Fruit fly (Drosophila melanogaster): ENCODE measurements around the gene RhoGDI.

The RhoGDI gene

DNA sequence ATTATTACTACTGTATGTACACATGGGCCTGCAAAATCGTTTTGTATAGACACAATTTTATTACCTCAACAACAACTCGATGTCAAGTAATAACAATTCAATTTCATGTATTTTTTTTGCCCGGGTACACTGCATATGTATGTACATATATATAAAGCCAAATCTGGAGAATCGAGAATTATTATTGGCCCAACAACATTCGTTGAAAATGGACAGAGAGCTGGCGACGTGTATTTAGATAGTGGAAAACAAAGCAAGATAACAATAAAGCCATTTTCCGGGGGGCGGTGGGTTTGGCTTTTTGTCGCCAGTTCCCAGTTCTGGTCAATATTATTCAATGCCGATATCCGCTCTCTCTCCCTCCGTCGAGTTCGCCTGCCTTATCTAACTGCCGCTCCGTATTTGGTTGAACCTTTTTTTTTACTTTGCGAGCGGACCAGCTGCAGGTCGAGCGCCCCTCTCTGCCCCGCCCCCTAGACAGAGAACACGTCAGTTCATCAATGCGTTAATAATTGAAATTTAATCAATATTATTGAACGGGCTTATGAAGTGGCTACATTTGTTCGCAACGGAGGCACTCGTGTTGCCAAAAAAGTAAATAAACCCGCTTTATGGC lies 1.3 kb downstream of the RhoGDI start:
- no peak for TF ChIP-seq OdsH (GFP tag; optimal IDR thresholded peaks at IDR 0.05)
- TF ChIP-seq jim (GFP tag; optimal IDR thresholded peaks at IDR 0.05), result peak; percentile 95
- TF ChIP-seq foxo (GFP tag; optimal IDR thresholded peaks at IDR 0.05), result peak in 1 of 2 experiments; percentile 0
- peak; percentile 46 for TF ChIP-seq fru (GFP tag; optimal IDR thresholded peaks at IDR 0.05)
- peak; percentile 50 for TF ChIP-seq h (GFP tag; optimal IDR thresholded peaks at IDR 0.05)
- peak; percentile 31 for TF ChIP-seq Dif (GFP tag; optimal IDR thresholded peaks at IDR 0.05; ENCODE audit: partially characterized antibody)
- TF ChIP-seq woc (GFP tag; optimal IDR thresholded peaks at IDR 0.05), result no peak

DNA sequence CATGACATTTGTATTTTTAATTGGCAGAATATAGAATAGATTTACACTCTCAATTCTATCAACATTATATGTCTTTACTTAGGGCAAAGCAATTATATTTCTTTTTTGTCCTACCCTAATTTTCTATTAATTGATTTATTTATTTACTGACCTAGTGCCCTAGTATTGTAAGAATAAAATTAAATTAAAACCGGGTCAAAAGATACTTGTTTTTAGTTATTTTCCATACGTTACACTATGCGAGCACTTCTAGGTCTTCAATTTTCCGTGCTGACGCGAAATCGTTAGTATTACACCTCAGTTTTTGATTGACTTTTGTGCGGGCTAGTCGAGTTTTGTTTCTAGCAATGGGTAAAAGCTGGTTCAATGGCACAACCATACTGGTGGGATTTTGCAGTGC lies 2.8 kb downstream of the RhoGDI start, which contains the start of gene CG46462:
TSS of gene CG46462 (plus strand) at position 301 of the 400 bp plus-strand sequence.
- TF ChIP-seq CG32264 (GFP tag; optimal IDR thresholded peaks at IDR 0.05) (no peak), Dfd (GFP tag; optimal IDR thresholded peaks at IDR 0.05) (no peak), ey (GFP tag; optimal IDR thresholded peaks at IDR 0.05) (no peak), br (GFP tag; optimal IDR thresholded peaks at IDR 0.05) (no peak), Jra (GFP tag; optimal IDR thresholded peaks at IDR 0.05) (no peak), woc (GFP tag; optimal IDR thresholded peaks at IDR 0.05) (no peak), jim (GFP tag; optimal IDR thresholded peaks at IDR 0.05) (no peak), Hr83 (GFP tag; optimal IDR thresholded peaks at IDR 0.05; ENCODE audit: poor library complexity, severe bottlenecking) (no peak), Hnf4 (GFP tag; optimal IDR thresholded peaks at IDR 0.05) (no peak)

DNA sequence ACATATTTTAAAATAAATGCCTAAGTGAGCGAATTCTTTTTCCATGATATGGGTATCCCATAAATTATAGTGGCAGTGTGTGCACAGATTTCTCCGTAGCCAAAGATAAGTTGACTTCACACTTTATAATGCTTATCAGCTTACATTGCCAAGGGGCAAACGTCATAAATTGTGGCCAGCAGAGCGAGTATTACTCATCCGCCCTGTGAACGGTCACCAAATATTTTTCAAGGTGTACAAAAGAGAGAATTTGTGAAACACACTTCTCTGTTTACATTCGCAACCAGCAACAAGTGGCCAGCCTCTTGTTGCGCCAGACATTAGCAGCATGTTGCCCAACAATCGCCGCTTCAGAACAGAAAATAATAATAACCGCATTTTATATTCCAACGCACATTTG lies 4.4 kb downstream of the RhoGDI start:
- no peak for TF ChIP-seq Abd-B (GFP tag; optimal IDR thresholded peaks at IDR 0.05)
- peak; percentile 38 for TF ChIP-seq rgr (GFP tag; optimal IDR thresholded peaks at IDR 0.05)
- peak; percentile 32 for TF ChIP-seq h (GFP tag; optimal IDR thresholded peaks at IDR 0.05)
- TF ChIP-seq sage (GFP tag; optimal IDR thresholded peaks at IDR 0.05), result no peak
- peak; percentile 46 for TF ChIP-seq Jra (GFP tag; optimal IDR thresholded peaks at IDR 0.05)
- no peak for TF ChIP-seq woc (GFP tag; optimal IDR thresholded peaks at IDR 0.05)
- no peak for TF ChIP-seq CG32264 (GFP tag; optimal IDR thresholded peaks at IDR 0.05)
- TF ChIP-seq dmrt93B (GFP tag; optimal IDR thresholded peaks at IDR 0.05), result no peak
- peak; percentile 51 for TF ChIP-seq OdsH (GFP tag; optimal IDR thresholded peaks at IDR 0.05)
- no peak for TF ChIP-seq sv (GFP tag; optimal IDR thresholded peaks at IDR 0.05)
- peak; percentile 83 for TF ChIP-seq Hr83 (GFP tag; optimal IDR thresholded peaks at IDR 0.05; ENCODE audit: poor library complexity, severe bottlenecking)
- TF ChIP-seq HLH106 (tag; optimal IDR thresholded peaks at IDR 0.05), result no peak
- TF ChIP-seq CrebA (GFP tag; optimal IDR thresholded peaks at IDR 0.05; ENCODE audit: borderline replicate concordance), result no peak
- no peak for TF ChIP-seq dsf (GFP tag; optimal IDR thresholded peaks at IDR 0.05; ENCODE audit: borderline replicate concordance)
- TF ChIP-seq Rel (GFP tag; optimal IDR thresholded peaks at IDR 0.05), result no peak
- TF ChIP-seq Rel (tag; optimal IDR thresholded peaks at IDR 0.05), result no peak
- TF ChIP-seq Hr78 (GFP tag; optimal IDR thresholded peaks at IDR 0.05), result no peak
- no peak for TF ChIP-seq Dif (GFP tag; optimal IDR thresholded peaks at IDR 0.05; ENCODE audit: partially characterized antibody)
- TF ChIP-seq Hnf4 (GFP tag; optimal IDR thresholded peaks at IDR 0.05), result peak; percentile 61
- no peak for TF ChIP-seq dl (GFP tag; optimal IDR thresholded peaks at IDR 0.05; ENCODE audit: insufficient read depth in 1 of 2, partially characterized antibody in 2 of 2)
- TF ChIP-seq ey (GFP tag; optimal IDR thresholded peaks at IDR 0.05), result no peak
- TF ChIP-seq brk (GFP tag; optimal IDR thresholded peaks at IDR 0.05), result no peak
- TF ChIP-seq foxo (GFP tag; optimal IDR thresholded peaks at IDR 0.05), result peak in 1 of 2 experiments; percentile 28
- no peak for TF ChIP-seq Vsx2 (GFP tag; optimal IDR thresholded peaks at IDR 0.05; ENCODE audit: partially characterized antibody)
- peak; percentile 13 for TF ChIP-seq br (GFP tag; optimal IDR thresholded peaks at IDR 0.05)
- no peak for TF ChIP-seq jim (GFP tag; optimal IDR thresholded peaks at IDR 0.05)
- peak; percentile 5 for TF ChIP-seq fru (GFP tag; optimal IDR thresholded peaks at IDR 0.05)

DNA sequence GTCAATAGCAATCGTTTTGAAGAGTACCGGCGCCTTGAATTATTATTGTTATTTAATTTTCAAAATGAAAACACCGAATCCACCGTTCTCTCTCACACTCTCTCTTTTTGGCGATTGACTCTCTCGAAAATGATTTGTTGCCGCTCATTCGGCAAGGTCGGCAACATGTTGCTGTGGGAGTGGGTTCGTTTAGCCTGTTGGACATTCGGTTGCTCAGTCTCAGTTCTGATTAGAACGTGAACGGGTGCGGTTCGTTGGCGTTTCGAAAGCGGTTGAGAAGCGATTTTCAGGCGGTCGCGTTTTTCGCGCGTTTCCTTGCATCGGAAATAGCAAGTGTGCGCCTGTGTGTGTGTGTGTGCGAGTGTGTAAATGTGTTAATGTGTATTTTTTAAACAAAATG lies 10.5 kb downstream of the RhoGDI start, which contains the start of gene Ac76E:
TSS of gene Ac76E (plus strand) at position 264 of the 400 bp plus-strand sequence.
- TF ChIP-seq Hr83 (GFP tag; optimal IDR thresholded peaks at IDR 0.05; ENCODE audit: poor library complexity, severe bottlenecking) (peak; percentile 11), usp (GFP tag; optimal IDR thresholded peaks at IDR 0.05) (no peak), Dif (GFP tag; optimal IDR thresholded peaks at IDR 0.05; ENCODE audit: partially characterized antibody) (peak; percentile 38), h (GFP tag; optimal IDR thresholded peaks at IDR 0.05) (peak; percentile 0), Myc (optimal IDR thresholded peaks at IDR 0.05) (peak; percentile 51)

DNA sequence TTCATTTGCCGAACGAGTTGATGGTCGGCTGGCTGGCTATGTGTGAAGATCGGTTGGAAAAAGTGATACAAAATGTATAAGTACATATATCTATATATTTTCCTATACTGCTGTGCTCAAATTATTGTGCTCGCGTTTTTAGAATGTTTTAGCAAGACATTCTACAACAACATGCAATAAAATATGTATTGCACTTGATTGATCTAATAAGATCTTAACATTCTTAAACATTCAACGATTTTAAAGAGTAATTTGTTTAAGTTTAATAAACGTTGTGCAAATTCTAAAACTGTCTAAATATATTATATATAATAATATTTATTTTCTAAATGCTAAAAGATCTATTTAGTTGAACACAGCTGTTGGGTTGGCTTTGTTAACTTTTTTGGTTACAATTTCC lies 11.8 kb downstream of the RhoGDI start:
- TF ChIP-seq Jra (GFP tag; optimal IDR thresholded peaks at IDR 0.05), result no peak
- no peak for TF ChIP-seq Hr83 (GFP tag; optimal IDR thresholded peaks at IDR 0.05; ENCODE audit: poor library complexity, severe bottlenecking)
- TF ChIP-seq HLH106 (tag; optimal IDR thresholded peaks at IDR 0.05), result no peak
- no peak for TF ChIP-seq sage (GFP tag; optimal IDR thresholded peaks at IDR 0.05)
- TF ChIP-seq dmrt93B (GFP tag; optimal IDR thresholded peaks at IDR 0.05), result no peak

All from whole organism, wandering third instar larva.